Fruit fly (Drosophila melanogaster) whole organism, wandering third instar larva: ENCODE measurements around the gene Helz.

Experiments used
- Abd-B ChIP-seq: fragments of >200 bp; optimal IDR thresholded peaks from 2 replicates; lab custom pipeline; 2017; ENCODE audit warnings: missing biosample characterization, missing genetic modification characterization
- CG32264 ChIP-seq: fragments of 200-800 bp; sonication (Bioruptor generic); optimal IDR thresholded peaks from 2 replicates; lab custom pipeline; 2016; ENCODE audit warnings: missing biosample characterization, missing genetic modification characterization
- CG9705 ChIP-seq: fragments of 200-800 bp; sonication (Bioruptor generic); optimal IDR thresholded peaks from 2 replicates; lab custom pipeline; 2018; ENCODE audit warnings: missing biosample characterization, mild to moderate bottlenecking, missing genetic modification characterization
- CrebA ChIP-seq: fragments of 200-800 bp; sonication (Bioruptor generic); optimal IDR thresholded peaks from 2 replicates; lab custom pipeline; 2016; ENCODE audit warnings: missing biosample characterization, mild to moderate bottlenecking, missing genetic modification characterization, borderline replicate concordance
- Dfd ChIP-seq: fragments of >200 bp; optimal IDR thresholded peaks from 2 replicates; lab custom pipeline; 2017; ENCODE audit warnings: missing biosample characterization, missing genetic modification characterization
- Dif ChIP-seq: fragments of 200-275, 200-300 bp; sonication (Bioruptor generic); optimal IDR thresholded peaks from 2 replicates; lab custom pipeline; 2018; ENCODE audit warnings: missing biosample characterization, missing genetic modification characterization; ENCODE audit not compliant: partially characterized antibody
- GATAd ChIP-seq: sonication (Bioruptor generic); optimal IDR thresholded peaks from 2 replicates; lab custom pipeline; 2016; ENCODE audit warnings: missing biosample characterization, missing genetic modification characterization
- HLH106 ChIP-seq: fragments of 200-800 bp; optimal IDR thresholded peaks from 3 replicates; lab custom pipeline; 2019; ENCODE audit warnings: missing biosample characterization, mild to moderate bottlenecking, missing genetic modification characterization, moderate library complexity
- Hnf4 ChIP-seq: fragments of 200-800 bp; sonication (Bioruptor generic); optimal IDR thresholded peaks from 2 replicates; lab custom pipeline; 2016; ENCODE audit warnings: missing biosample characterization, mild to moderate bottlenecking, missing genetic modification characterization
- Hr78 ChIP-seq: fragments of >200 bp; optimal IDR thresholded peaks from 2 replicates; lab custom pipeline; 2017; ENCODE audit warnings: missing biosample characterization, missing genetic modification characterization
- Hr83 ChIP-seq: fragments of 200-300 bp; sonication (Bioruptor generic); optimal IDR thresholded peaks from 2 replicates; lab custom pipeline; 2016; ENCODE audit warnings: missing biosample characterization, mild to moderate bottlenecking, missing genetic modification characterization, moderate library complexity; ENCODE audit not compliant: poor library complexity, severe bottlenecking
- Jra ChIP-seq: sonication (Bioruptor generic); optimal IDR thresholded peaks from 2 replicates; lab custom pipeline; 2016; ENCODE audit warnings: missing biosample characterization, missing genetic modification characterization
- Mio ChIP-seq: sonication (Bioruptor generic); optimal IDR thresholded peaks from 2 replicates; lab custom pipeline; 2016; ENCODE audit warnings: missing biosample characterization, missing genetic modification characterization
- Myc ChIP-seq: fragments of >200 bp; optimal IDR thresholded peaks from 2 replicates; lab custom pipeline; 2017
- N ChIP-seq: fragments of >200 bp; optimal IDR thresholded peaks from 2 replicates; lab custom pipeline; 2018; ENCODE audit warnings: missing biosample characterization, missing external identifiers, missing genetic modification characterization
- OdsH ChIP-seq: fragments of 200-800 bp; sonication (Bioruptor generic); optimal IDR thresholded peaks from 2 replicates; lab custom pipeline; 2016; ENCODE audit warnings: missing biosample characterization, mild to moderate bottlenecking, missing genetic modification characterization
- Rel ChIP-seq, 2 experiments: fragments of 200-800 bp; sonication (Bioruptor generic) in 1 of 2; optimal IDR thresholded peaks; 2 replicates in 1 of 2; 3 replicates in 1 of 2; lab custom pipeline; 2016 to 2019; ENCODE audit warnings: mild to moderate bottlenecking in 2 of 2, missing biosample characterization in 2 of 2, missing genetic modification characterization in 2 of 2, moderate library complexity in 1 of 2
- Sp1 ChIP-seq: fragments of 200-800 bp; sonication (Bioruptor generic); optimal IDR thresholded peaks from 3 replicates; lab custom pipeline; 2019; ENCODE audit warnings: missing biosample characterization, mild to moderate bottlenecking, missing genetic modification characterization, moderate library complexity
- Vsx2 ChIP-seq: fragments of 200-300, 225-300 bp; sonication (Bioruptor generic); optimal IDR thresholded peaks from 2 replicates; lab custom pipeline; 2018; ENCODE audit warnings: missing biosample characterization, missing genetic modification characterization; ENCODE audit not compliant: partially characterized antibody
- br ChIP-seq: fragments of 200-800 bp; sonication (Bioruptor generic); optimal IDR thresholded peaks from 2 replicates; lab custom pipeline; 2016; ENCODE audit warnings: missing biosample characterization, missing genetic modification characterization
- brk ChIP-seq: fragments of 200-800 bp; sonication (Bioruptor generic); optimal IDR thresholded peaks from 2 replicates; lab custom pipeline; 2016; ENCODE audit warnings: missing biosample characterization, mild to moderate bottlenecking, missing genetic modification characterization
- dl ChIP-seq, 2 experiments: fragments of 175-275, 200-275 bp in 1 of 2; fragments of 200-275 bp in 1 of 2; sonication (Bioruptor generic); optimal IDR thresholded peaks; lab custom pipeline; 2018; ENCODE audit warnings: mild to moderate bottlenecking in 2 of 2, missing biosample characterization in 2 of 2, missing genetic modification characterization in 2 of 2, moderate library complexity in 2 of 2; ENCODE audit not compliant: partially characterized antibody in 2 of 2, insufficient read depth in 1 of 2
- dmrt93B ChIP-seq: fragments of 200-800 bp; sonication (Bioruptor generic); optimal IDR thresholded peaks from 2 replicates; lab custom pipeline; 2018; ENCODE audit warnings: missing biosample characterization, mild to moderate bottlenecking, missing genetic modification characterization
- dsf ChIP-seq: sonication (Bioruptor generic); optimal IDR thresholded peaks from 2 replicates; lab custom pipeline; 2016; ENCODE audit warnings: missing biosample characterization, missing genetic modification characterization, borderline replicate concordance
- ey ChIP-seq: fragments of 200-800 bp; sonication (Bioruptor generic); optimal IDR thresholded peaks from 2 replicates; lab custom pipeline; 2016; ENCODE audit warnings: missing biosample characterization, missing genetic modification characterization
- foxo ChIP-seq, 2 experiments: fragments of 200-800 bp; sonication (Bioruptor generic); optimal IDR thresholded peaks; 2 replicates in 1 of 2; 3 replicates in 1 of 2; lab custom pipeline; 2016 to 2017; ENCODE audit warnings: missing biosample characterization in 2 of 2, missing genetic modification characterization in 2 of 2
- fru ChIP-seq: fragments of 200-800 bp; sonication (Bioruptor generic); optimal IDR thresholded peaks from 3 replicates; lab custom pipeline; 2016; ENCODE audit warnings: missing biosample characterization, mild to moderate bottlenecking, missing genetic modification characterization
- h ChIP-seq: fragments of 200-800 bp; sonication (Bioruptor generic); optimal IDR thresholded peaks from 3 replicates; lab custom pipeline; 2016; ENCODE audit warnings: missing biosample characterization, mild to moderate bottlenecking, missing genetic modification characterization
- jim ChIP-seq: fragments of 175-275, 200-325 bp; sonication (Bioruptor generic); optimal IDR thresholded peaks from 2 replicates; lab custom pipeline; 2016; ENCODE audit warnings: missing biosample characterization, mild to moderate bottlenecking, missing genetic modification characterization
- lola ChIP-seq: fragments of >200 bp; optimal IDR thresholded peaks from 2 replicates; lab custom pipeline; 2017; ENCODE audit warnings: missing biosample characterization, missing genetic modification characterization
- pan ChIP-seq: fragments of >200 bp; optimal IDR thresholded peaks from 2 replicates; lab custom pipeline; 2017
- psq ChIP-seq: fragments of 200-800 bp; sonication (Bioruptor generic); optimal IDR thresholded peaks from 3 replicates; lab custom pipeline; 2017; ENCODE audit warnings: missing biosample characterization, mild to moderate bottlenecking, missing genetic modification characterization, moderate library complexity
- rgr ChIP-seq: fragments of 200-800 bp; sonication (Bioruptor generic); optimal IDR thresholded peaks from 3 replicates; lab custom pipeline; 2016; ENCODE audit warnings: missing biosample characterization, mild to moderate bottlenecking, missing genetic modification characterization
- sage ChIP-seq: fragments of 200-800 bp; sonication (Bioruptor generic); optimal IDR thresholded peaks from 2 replicates; lab custom pipeline; 2016; ENCODE audit warnings: missing biosample characterization, mild to moderate bottlenecking, missing genetic modification characterization
- sv ChIP-seq: fragments of 200-800 bp; sonication (Bioruptor generic); optimal IDR thresholded peaks from 3 replicates; lab custom pipeline; 2016; ENCODE audit warnings: missing biosample characterization, missing genetic modification characterization
- tai ChIP-seq: sonication (Bioruptor generic); optimal IDR thresholded peaks from 2 replicates; lab custom pipeline; 2016; ENCODE audit warnings: missing biosample characterization, missing genetic modification characterization
- usp ChIP-seq: fragments of >200 bp; optimal IDR thresholded peaks from 2 replicates; lab custom pipeline; 2017; ENCODE audit warnings: missing biosample characterization, missing genetic modification characterization
- woc ChIP-seq: sonication (Bioruptor generic); optimal IDR thresholded peaks from 2 replicates; lab custom pipeline; 2016; ENCODE audit warnings: missing biosample characterization, mild to moderate bottlenecking, missing genetic modification characterization

Helz gene

DNA sequence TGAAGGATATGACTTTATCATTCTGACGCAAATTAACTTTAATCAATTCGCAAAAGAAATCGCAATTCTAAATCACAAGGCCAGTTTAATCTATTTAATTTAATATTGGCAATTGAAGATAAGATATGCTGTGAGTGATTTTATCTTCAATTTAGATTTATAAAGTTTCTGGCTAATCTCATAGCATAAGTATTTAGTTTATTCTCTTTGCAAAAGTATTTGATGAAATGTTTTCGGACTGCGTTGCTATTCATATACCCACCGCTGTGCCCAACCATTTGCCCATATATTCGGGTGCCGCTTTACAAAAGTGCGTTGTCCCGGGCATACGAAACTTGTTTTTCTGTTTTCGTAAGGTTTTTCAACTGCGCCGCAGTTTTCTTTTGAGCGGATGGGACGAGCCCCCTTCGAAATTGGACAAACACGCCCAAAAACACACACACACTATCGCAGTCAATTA lies 4.8 kb upstream of the Helz start (continued):
- TF ChIP-seq CG9705 (GFP tag; lab: Kevin White, UChicago) (peak; percentile 27), N (GFP tag; lab: Kevin White, UChicago) (no peak), dsf (GFP tag; lab: Kevin White, UChicago) (no peak), Sp1 (GFP tag; lab: Kevin White, UChicago) (peak; percentile 79), psq (peak; percentile 62), rgr (GFP tag; lab: Kevin White, UChicago) (peak; percentile 68), Vsx2 (GFP tag; lab: Kevin White, UChicago) (no peak)

- TF ChIP-seq Rel (GFP tag; optimal IDR thresholded peaks at IDR 0.05; lab: Kevin White, UChicago): no peak
- peak; percentile 83 for TF ChIP-seq Rel (tag; optimal IDR thresholded peaks at IDR 0.05; lab: Kevin White, UChicago)
- TF ChIP-seq Hnf4 (GFP tag; lab: Kevin White, UChicago): peak; percentile 57
- TF ChIP-seq psq: no peak
- TF ChIP-seq Abd-B (GFP tag; lab: Kevin White, UChicago): no peak
- TF ChIP-seq br (GFP tag; lab: Kevin White, UChicago): peak; percentile 62
- TF ChIP-seq Mio (GFP tag; lab: Kevin White, UChicago): no peak
- TF ChIP-seq Hr83: peak; percentile 59
- peak; percentile 19 to 66 for TF ChIP-seq dl (GFP tag; optimal IDR thresholded peaks at IDR 0.05; lab: Kevin White, UChicago; ENCODE audit: insufficient read depth in 1 of 2, partially characterized antibody in 2 of 2)
- TF ChIP-seq Myc (lab: Kevin White, UChicago): no peak
- TF ChIP-seq rgr (GFP tag; lab: Kevin White, UChicago): peak; percentile 63
- TF ChIP-seq Vsx2 (GFP tag; lab: Kevin White, UChicago): no peak
- TF ChIP-seq dmrt93B (GFP tag; lab: Kevin White, UChicago): peak; percentile 23
- TF ChIP-seq woc (GFP tag; lab: Kevin White, UChicago): peak; percentile 38
- peak; percentile 70 for TF ChIP-seq ey (GFP tag; lab: Kevin White, UChicago)
- peak; percentile 12 for TF ChIP-seq Dif
- no peak for TF ChIP-seq dsf (GFP tag; lab: Kevin White, UChicago)
- peak; percentile 65 for TF ChIP-seq OdsH (GFP tag; lab: Kevin White, UChicago)
- no peak for TF ChIP-seq GATAd (GFP tag; lab: Kevin White, UChicago)
- no peak for TF ChIP-seq tai (GFP tag; lab: Kevin White, UChicago)
- TF ChIP-seq usp: no peak
- TF ChIP-seq h (GFP tag; lab: Kevin White, UChicago): peak; percentile 74
- no peak for TF ChIP-seq CrebA
- peak; percentile 41 for TF ChIP-seq fru (GFP tag; lab: Kevin White, UChicago)
- TF ChIP-seq sv (GFP tag; lab: Kevin White, UChicago): no peak
- TF ChIP-seq foxo (GFP tag; optimal IDR thresholded peaks at IDR 0.05; lab: Kevin White, UChicago): peak in 1 of 2 experiments; percentile 60
- TF ChIP-seq lola (GFP tag; lab: Kevin White, UChicago): peak; percentile 66
- TF ChIP-seq pan: no peak
- TF ChIP-seq HLH106 (tag; lab: Kevin White, UChicago): peak; percentile 64
- no peak for TF ChIP-seq Jra (GFP tag; lab: Kevin White, UChicago)
- TF ChIP-seq sage (GFP tag; lab: Kevin White, UChicago): no peak
Observed at dm6 chr3L:14785492-14785916, 4.2 kb upstream of the Helz start.

dm6 chr3L:14786230-14786850 lies 3.4 kb upstream of the Helz start, which contains the start of the genes bmm and Tdrd3:
bmm (minus strand) TSS chr3L:14786412.
Tdrd3 (plus strand) TSS chr3L:14786791.
- TF ChIP-seq sv (GFP tag; lab: Kevin White, UChicago) (peak; percentile 58), OdsH (GFP tag; lab: Kevin White, UChicago) (peak; percentile 77), CrebA (no peak), dmrt93B (GFP tag; lab: Kevin White, UChicago) (peak; percentile 75), dsf (GFP tag; lab: Kevin White, UChicago) (peak; percentile 23), Hnf4 (GFP tag; lab: Kevin White, UChicago) (peak; percentile 74), rgr (GFP tag; lab: Kevin White, UChicago) (peak; percentile 77), CG9705 (GFP tag; lab: Kevin White, UChicago) (peak; percentile 72), psq (peak; percentile 79), pan (no peak), dl (GFP tag; optimal IDR thresholded peaks at IDR 0.05; lab: Kevin White, UChicago; ENCODE audit: insufficient read depth in 1 of 2, partially characterized antibody in 2 of 2) (no peak), br (GFP tag; lab: Kevin White, UChicago) (peak; percentile 24), brk (GFP tag; lab: Kevin White, UChicago) (peak; percentile 76), h (GFP tag; lab: Kevin White, UChicago) (peak; percentile 50), Mio (GFP tag; lab: Kevin White, UChicago) (no peak), Rel (GFP tag; optimal IDR thresholded peaks at IDR 0.05; lab: Kevin White, UChicago) (no peak), Rel (tag; optimal IDR thresholded peaks at IDR 0.05; lab: Kevin White, UChicago) (peak; percentile 48), Vsx2 (GFP tag; lab: Kevin White, UChicago) (no peak), Dfd (GFP tag; lab: Kevin White, UChicago) (no peak), CG32264 (GFP tag; lab: Kevin White, UChicago) (no peak), Abd-B (GFP tag; lab: Kevin White, UChicago) (no peak), Jra (GFP tag; lab: Kevin White, UChicago) (no peak), usp (no peak), HLH106 (tag; lab: Kevin White, UChicago) (peak; percentile 85), ey (GFP tag; lab: Kevin White, UChicago) (peak; percentile 67), woc (GFP tag; lab: Kevin White, UChicago) (peak; percentile 64), fru (GFP tag; lab: Kevin White, UChicago) (peak; percentile 60), foxo (GFP tag; optimal IDR thresholded peaks at IDR 0.05; lab: Kevin White, UChicago) (peak in 1 of 2 experiments; percentile 83), tai (GFP tag; lab: Kevin White, UChicago) (no peak), Dif (peak; percentile 51), Hr78 (GFP tag; lab: Kevin White, UChicago) (no peak), lola (GFP tag; lab: Kevin White, UChicago) (no peak), Myc (lab: Kevin White, UChicago) (no peak), Sp1 (GFP tag; lab: Kevin White, UChicago) (peak; percentile 87), jim (peak; percentile 61), sage (GFP tag; lab: Kevin White, UChicago) (peak; percentile 19)
